Worm (Caenorhabditis elegans) whole organism, young adult: ENCODE results near the gene nlp-66.
A peak's percentile ranks its signal among the peaks of the same experiment; 100 is the strongest.

Experiments
- B0019.2 ChIP-seq: fragments of 200-800 bp; sonication (Bioruptor generic); conservative IDR thresholded peaks from 2 replicates; pipeline ENCODE4 v1.3.6; 2022; ENCODE audit warnings: missing genetic modification reagents, missing genetic modification characterization, missing compliant biosample characterization
- B0261.1 ChIP-seq: sonication (generic microtip); optimal IDR thresholded peaks from 2 replicates; lab custom pipeline; 2016; ENCODE audit warnings: mild to moderate bottlenecking, missing genetic modification characterization, moderate library complexity, missing compliant biosample characterization
- F23B12.7 ChIP-seq: sonication (generic microtip); optimal IDR thresholded peaks from 2 replicates; lab custom pipeline; 2017; ENCODE audit warnings: missing genetic modification characterization, mild to moderate bottlenecking, missing compliant biosample characterization, antibody characterized with exemption, moderate library complexity; ENCODE audit not compliant: insufficient read depth
- F37B4.10 ChIP-seq: fragments of 200-800 bp; sonication (Bioruptor generic); IDR thresholded peaks from 2 replicates; pipeline ENCODE4 v1.3.6; 2022; ENCODE audit warnings: missing genetic modification characterization, missing compliant biosample characterization
- F39B2.1 ChIP-seq: fragments of 200-800 bp; sonication (Bioruptor generic); IDR thresholded peaks from 2 replicates; pipeline ENCODE4 v1.3.6; 2022; ENCODE audit warnings: missing genetic modification reagents, missing genetic modification characterization, missing compliant biosample characterization
- F52B5.7 ChIP-seq: sonication (generic microtip); optimal IDR thresholded peaks from 2 replicates; lab custom pipeline; 2016; ENCODE audit warnings: mild to moderate bottlenecking, missing genetic modification characterization, missing compliant biosample characterization
- F55B11.4 ChIP-seq: sonication (generic microtip); optimal IDR thresholded peaks from 2 replicates; lab custom pipeline; 2016; ENCODE audit warnings: missing compliant biosample characterization, missing genetic modification characterization, borderline replicate concordance; ENCODE audit not compliant: insufficient read depth
- F57C9.4 ChIP-seq: sonication (generic microtip); optimal IDR thresholded peaks from 2 replicates; lab custom pipeline; 2017; ENCODE audit warnings: mild to moderate bottlenecking, missing genetic modification characterization, missing compliant biosample characterization
- K11D2.4 ChIP-seq: fragments of 200-800 bp; sonication (Bioruptor generic); IDR thresholded peaks from 2 replicates; pipeline ENCODE4 v1.3.6; 2022; ENCODE audit warnings: missing genetic modification reagents, missing genetic modification characterization, missing compliant biosample characterization
- K12H6.12 ChIP-seq: fragments of 200-800 bp; sonication (Bioruptor generic); optimal IDR thresholded peaks from 2 replicates; lab custom pipeline; 2018; ENCODE audit warnings: mild to moderate bottlenecking, missing genetic modification characterization, missing compliant biosample characterization
- T07F8.4 ChIP-seq: sonication (generic microtip); optimal IDR thresholded peaks from 2 replicates; lab custom pipeline; 2016; ENCODE audit warnings: mild to moderate bottlenecking, missing genetic modification characterization, moderate library complexity, missing compliant biosample characterization
- Y53F4B.3 ChIP-seq: fragments of 200-800 bp; sonication (Bioruptor generic); IDR thresholded peaks from 2 replicates; pipeline ENCODE4 v1.3.6; 2022; ENCODE audit warnings: missing genetic modification reagents, missing genetic modification characterization, missing compliant biosample characterization
- atf-7 ChIP-seq: sonication (generic microtip); optimal IDR thresholded peaks from 2 replicates; lab custom pipeline; 2017; ENCODE audit warnings: mild to moderate bottlenecking, missing genetic modification characterization, missing compliant biosample characterization
- attf-6 ChIP-seq: fragments of 200-800 bp; sonication (Bioruptor generic); IDR thresholded peaks from 2 replicates; pipeline ENCODE4 v1.3.6; 2022; ENCODE audit warnings: missing genetic modification reagents, missing genetic modification characterization, missing compliant biosample characterization
- bed-2 ChIP-seq: fragments of 200-800 bp; sonication (Bioruptor generic); IDR thresholded peaks from 2 replicates; pipeline ENCODE4 v1.3.6; 2022; ENCODE audit warnings: missing genetic modification reagents, missing genetic modification characterization, missing compliant biosample characterization
- cebp-1 ChIP-seq, 2 experiments: fragments of 200-800 bp in 1 of 2; sonication (Bioruptor generic) in 1 of 2; sonication (generic microtip) in 1 of 2; IDR thresholded peaks in 1 of 2; optimal IDR thresholded peaks in 1 of 2; 2 replicates each; pipeline versions ENCODE4 v1.3.6 to Lab custom; 2017 to 2022; ENCODE audit warnings: missing compliant biosample characterization in 2 of 2, missing genetic modification characterization in 2 of 2, mild to moderate bottlenecking in 1 of 2, missing genetic modification reagents in 1 of 2, moderate library complexity in 1 of 2
- cebp-2 ChIP-seq: fragments of 200-800 bp; sonication (Bioruptor generic); IDR thresholded peaks from 2 replicates; pipeline ENCODE4 v1.3.6; 2022; ENCODE audit warnings: missing genetic modification characterization, missing compliant biosample characterization
- ceh-27 ChIP-seq: fragments of 200-800 bp; sonication (Bioruptor generic); optimal IDR thresholded peaks from 2 replicates; lab custom pipeline; 2018; ENCODE audit warnings: mild to moderate bottlenecking, missing genetic modification characterization, moderate library complexity, missing compliant biosample characterization
- dpff-1 ChIP-seq: sonication (generic microtip); optimal IDR thresholded peaks from 2 replicates; lab custom pipeline; 2017; ENCODE audit warnings: mild to moderate bottlenecking, missing genetic modification characterization, missing compliant biosample characterization
- dpl-1 ChIP-seq: fragments of 150-350 bp; optimal IDR thresholded peaks from 2 replicates; lab custom pipeline; 2014; ENCODE audit warnings: missing biosample characterization, missing genetic modification reagents, missing genetic modification characterization
- egl-44 ChIP-seq: fragments of 200-800 bp; sonication (Bioruptor generic); IDR thresholded peaks from 2 replicates; pipeline ENCODE4 v1.3.6; 2022; ENCODE audit warnings: missing genetic modification reagents, missing genetic modification characterization, missing compliant biosample characterization
- ekl-4 ChIP-seq: fragments of 200-800 bp; sonication (Bioruptor generic); IDR thresholded peaks from 2 replicates; pipeline ENCODE4 v1.3.6; 2022; ENCODE audit warnings: missing genetic modification reagents, missing genetic modification characterization, missing compliant biosample characterization
- fkh-3 ChIP-seq: sonication (generic microtip); optimal IDR thresholded peaks from 2 replicates; lab custom pipeline; 2016; ENCODE audit warnings: mild to moderate bottlenecking, missing genetic modification characterization, missing compliant biosample characterization
- him-1 ChIP-seq: sonication (generic microtip); optimal IDR thresholded peaks from 2 replicates; lab custom pipeline; 2016; ENCODE audit warnings: missing genotype, missing genetic modification reagents, missing genetic modification characterization, missing compliant biosample characterization
- hlh-12 ChIP-seq: sonication (generic microtip); optimal IDR thresholded peaks from 2 replicates; lab custom pipeline; 2016; ENCODE audit warnings: missing genetic modification characterization, missing compliant biosample characterization
- hlh-26 ChIP-seq: fragments of 200-800 bp; sonication (Bioruptor generic); conservative IDR thresholded peaks from 2 replicates; pipeline ENCODE4 v1.3.6; 2022; ENCODE audit warnings: missing genetic modification reagents, missing genetic modification characterization, missing compliant biosample characterization
- let-607 ChIP-seq, 2 experiments: fragments of 200-800 bp in 1 of 2; sonication (Bioruptor generic) in 1 of 2; sonication (generic microtip) in 1 of 2; optimal IDR thresholded peaks; 2 replicates each; lab custom pipeline; 2016 to 2018; ENCODE audit warnings: mild to moderate bottlenecking in 2 of 2, missing compliant biosample characterization in 2 of 2, missing genetic modification characterization in 2 of 2, moderate library complexity in 2 of 2, missing genotype in 1 of 2
- lin-26 ChIP-seq: fragments of 200-800 bp; sonication (Bioruptor generic); IDR thresholded peaks from 2 replicates; pipeline ENCODE4 v1.3.6; 2022; ENCODE audit warnings: missing genetic modification reagents, missing genetic modification characterization, missing compliant biosample characterization
- lin-40 ChIP-seq: sonication (generic microtip); optimal IDR thresholded peaks from 2 replicates; lab custom pipeline; 2016; ENCODE audit warnings: missing genetic modification characterization, mild to moderate bottlenecking, missing compliant biosample characterization, missing genotype, missing genetic modification reagents
- lin-54 ChIP-seq: fragments of 200-800 bp; sonication (Bioruptor generic); optimal IDR thresholded peaks from 2 replicates; lab custom pipeline; 2018; ENCODE audit warnings: mild to moderate bottlenecking, missing genetic modification characterization, missing compliant biosample characterization
- lir-1 ChIP-seq: fragments of 200-800 bp; sonication (Bioruptor generic); conservative IDR thresholded peaks from 2 replicates; pipeline ENCODE4 v1.3.6; 2022; ENCODE audit warnings: missing genetic modification reagents, missing genetic modification characterization, missing compliant biosample characterization
- madf-10 ChIP-seq: sonication (generic microtip); optimal IDR thresholded peaks from 2 replicates; lab custom pipeline; 2016; ENCODE audit warnings: mild to moderate bottlenecking, missing genetic modification characterization, missing compliant biosample characterization
- madf-8 ChIP-seq: fragments of 200-800 bp; sonication (Bioruptor generic); conservative IDR thresholded peaks from 2 replicates; pipeline ENCODE4 v1.3.6; 2022; ENCODE audit warnings: missing genetic modification reagents, missing genetic modification characterization, missing compliant biosample characterization
- mel-28 ChIP-seq: sonication (generic microtip); optimal IDR thresholded peaks from 2 replicates; lab custom pipeline; 2016; ENCODE audit warnings: borderline replicate concordance, mild to moderate bottlenecking, missing genetic modification characterization, missing compliant biosample characterization
- mes-4 ChIP-seq: sonication (generic microtip); optimal IDR thresholded peaks from 2 replicates; lab custom pipeline; 2016; ENCODE audit warnings: missing genotype, missing genetic modification characterization, missing compliant biosample characterization
- mxl-1 ChIP-seq: sonication (generic microtip); optimal IDR thresholded peaks from 2 replicates; lab custom pipeline; 2016; ENCODE audit warnings: missing genetic modification characterization, missing compliant biosample characterization
- nfya-2 ChIP-seq: fragments of 200-800 bp; sonication (Bioruptor generic); IDR thresholded peaks from 2 replicates; pipeline ENCODE4 v1.3.6; 2022; ENCODE audit warnings: missing genetic modification reagents, missing genetic modification characterization, missing compliant biosample characterization
- pha-4 ChIP-seq: fragments of 150-350 bp; sonication (generic microtip); optimal IDR thresholded peaks from 2 replicates; lab custom pipeline; 2014; ENCODE audit warnings: missing biosample characterization, missing genetic modification reagents, missing genetic modification characterization
- rcor-1 ChIP-seq: fragments of 200-800 bp; sonication (Bioruptor generic); IDR thresholded peaks from 2 replicates; pipeline ENCODE4 v1.3.6; 2022; ENCODE audit warnings: missing genetic modification reagents, missing genetic modification characterization, missing compliant biosample characterization
- sea-2 ChIP-seq: fragments of 200-800 bp; sonication (Bioruptor generic); IDR thresholded peaks from 2 replicates; pipeline ENCODE4 v1.3.6; 2022; ENCODE audit warnings: missing genetic modification characterization, missing compliant biosample characterization
- snpc-1.3 ChIP-seq: sonication (generic microtip); optimal IDR thresholded peaks from 2 replicates; lab custom pipeline; 2017; ENCODE audit warnings: missing genetic modification characterization, mild to moderate bottlenecking, missing compliant biosample characterization, antibody characterized with exemption, moderate library complexity, missing genotype, missing genetic modification reagents; ENCODE audit not compliant: insufficient read depth
- tbp1 ChIP-seq: fragments of 200-800 bp; sonication (Bioruptor generic); optimal IDR thresholded peaks from 2 replicates; lab custom pipeline; 2018; ENCODE audit warnings: mild to moderate bottlenecking, missing genetic modification characterization, missing compliant biosample characterization
- unc-62 ChIP-seq: fragments of 150-350 bp; optimal IDR thresholded peaks from 2 replicates; lab custom pipeline; 2014; ENCODE audit warnings: missing biosample characterization, missing genetic modification reagents, missing genetic modification characterization
- zim-3 ChIP-seq: sonication (generic microtip); optimal IDR thresholded peaks from 2 replicates; lab custom pipeline; 2017; ENCODE audit warnings: mild to moderate bottlenecking, missing genetic modification characterization, moderate library complexity, missing compliant biosample characterization
- ztf-18 ChIP-seq: sonication (generic microtip); optimal IDR thresholded peaks from 2 replicates; lab custom pipeline; 2016; ENCODE audit warnings: missing genotype, mild to moderate bottlenecking, missing genetic modification characterization, missing compliant biosample characterization
- ztf-22 ChIP-seq: fragments of 200-800 bp; sonication (Bioruptor generic); optimal IDR thresholded peaks from 2 replicates; lab custom pipeline; 2018; ENCODE audit warnings: mild to moderate bottlenecking, missing genetic modification characterization, moderate library complexity, missing compliant biosample characterization
- ztf-6 ChIP-seq: fragments of 200-800 bp; sonication (Bioruptor generic); IDR thresholded peaks from 2 replicates; pipeline ENCODE4 v1.3.6; 2022; ENCODE audit warnings: missing genetic modification reagents, missing genetic modification characterization, missing compliant biosample characterization

nlp-66 gene

ce11 chrX:11162778-11163584 lies 46.4 kb upstream of the nlp-66 start (continued):
- TF ChIP-seq F23B12.7 (tag; lab: Kevin White, UChicago) (no peak), him-1 (tag; lab: Kevin White, UChicago) (peak; percentile 77), pha-4 (no peak), dpl-1 (GFP tag; lab: Kevin White, UChicago) (no peak), let-607 (tag; optimal IDR thresholded peaks at IDR 0.05; lab: Kevin White, UChicago) (peak in 1 of 2 experiments; percentile 28), B0019.2 (no peak), F37B4.10 (no peak), madf-10 (tag; lab: Kevin White, UChicago) (no peak), F52B5.7 (no peak), Y53F4B.3 (0 out of 2 replicates have a peak, but pooled peaks have one; percentile 21), F39B2.1 (no peak), tbp1 (GFP tag; lab: Kevin White, UChicago) (peak; percentile 87), lin-54 (GFP tag; lab: Kevin White, UChicago) (no peak), hlh-12 (tag; lab: Kevin White, UChicago) (no peak), cebp-2 (GFP tag; lab: Robert Waterston, UW) (no peak), mxl-1 (tag; lab: Kevin White, UChicago) (peak; percentile 40), K12H6.12 (tag; lab: Kevin White, UChicago) (no peak), egl-44 (no peak), ztf-22 (GFP tag; lab: Kevin White, UChicago) (no peak), bed-2 (no peak), B0261.1 (tag; lab: Kevin White, UChicago) (peak; percentile 72), lin-40 (tag; lab: Kevin White, UChicago) (no peak), ekl-4 (GFP tag; lab: Robert Waterston, UW) (peak; percentile 34; the same call in 1 of the 2 replicates), atf-7 (tag; lab: Kevin White, UChicago) (no peak), cebp-1 (GFP tag; IDR thresholded peaks at IDR 0.05; lab: Robert Waterston, UW) (no peak), cebp-1 (tag; optimal IDR thresholded peaks at IDR 0.05; lab: Kevin White, UChicago) (no peak), rcor-1 (peak; percentile 38; the same call in 1 of the 2 replicates), sea-2 (GFP tag; lab: Robert Waterston, UW) (no peak), unc-62 (GFP tag; lab: Kevin White, UChicago) (no peak), zim-3 (tag; lab: Kevin White, UChicago) (peak; percentile 18), dpff-1 (tag; lab: Kevin White, UChicago) (no peak), lin-26 (peak; percentile 87), ceh-27 (no peak), T07F8.4 (peak; percentile 46), nfya-2 (GFP tag; lab: Robert Waterston, UW) (no peak), ztf-6 (GFP tag; lab: Robert Waterston, UW) (no peak), attf-6 (GFP tag; lab: Robert Waterston, UW) (peak; percentile 39; the same call in 1 of the 2 replicates), F57C9.4 (tag; lab: Kevin White, UChicago) (no peak), hlh-26 (GFP tag; lab: Robert Waterston, UW) (no peak), ztf-18 (tag; lab: Kevin White, UChicago) (peak; percentile 52), F55B11.4 (tag; lab: Kevin White, UChicago) (no peak), mel-28 (no peak), snpc-1.3 (peak; percentile 56), fkh-3 (tag; lab: Kevin White, UChicago) (no peak), lir-1 (GFP tag; lab: Robert Waterston, UW) (no peak), K11D2.4 (GFP tag; lab: Robert Waterston, UW) (no peak), mes-4 (tag; lab: Kevin White, UChicago) (peak; percentile 34), madf-8 (GFP tag; lab: Robert Waterston, UW) (no peak)
